Worm (Caenorhabditis elegans): ENCODE results near the gene unc-36.

DNA sequence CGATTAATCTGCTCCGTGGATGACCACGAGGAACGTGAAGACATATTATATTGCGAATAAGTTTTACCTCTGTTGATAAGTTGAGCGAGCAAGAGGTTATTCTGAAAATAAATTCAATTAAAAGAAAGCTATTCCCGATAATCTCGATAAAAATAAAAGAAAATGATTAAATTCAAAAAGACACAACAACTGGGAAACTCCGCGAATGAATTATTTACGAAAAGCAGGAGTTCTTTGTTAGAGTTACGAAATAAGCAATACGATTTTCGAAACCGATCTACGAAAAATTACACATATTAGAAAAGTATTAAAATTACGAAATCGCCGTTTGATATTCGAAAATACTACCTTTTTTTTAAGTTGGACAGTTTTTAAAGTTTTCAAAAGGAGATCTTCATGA lies 37.7 kb downstream of the unc-36 start, which contains the start of gene bath-42:
- TF ChIP-seq hlh-1 (tag; optimal IDR thresholded peaks at IDR 0.05) (no peak), mab-5 (tag; optimal IDR thresholded peaks at IDR 0.05) (no peak), sem-2 (GFP tag; optimal IDR thresholded peaks at IDR 0.05) (no peak), lsy-2 (tag; optimal IDR thresholded peaks at IDR 0.05) (no peak), unc-62 (GFP tag; optimal IDR thresholded peaks at IDR 0.05) (no peak), tbx-8 (GFP tag; optimal IDR thresholded peaks at IDR 0.05) (no peak), ztf-11 (tag; optimal IDR thresholded peaks at IDR 0.05) (no peak), elt-1 (tag; optimal IDR thresholded peaks at IDR 0.05; ENCODE audit: borderline replicate concordance, insufficient read depth) (no peak), nhr-12 (tag; optimal IDR thresholded peaks at IDR 0.05) (no peak), ceh-39 (tag; optimal IDR thresholded peaks at IDR 0.05) (no peak)
